In the genomic region with DNA sequence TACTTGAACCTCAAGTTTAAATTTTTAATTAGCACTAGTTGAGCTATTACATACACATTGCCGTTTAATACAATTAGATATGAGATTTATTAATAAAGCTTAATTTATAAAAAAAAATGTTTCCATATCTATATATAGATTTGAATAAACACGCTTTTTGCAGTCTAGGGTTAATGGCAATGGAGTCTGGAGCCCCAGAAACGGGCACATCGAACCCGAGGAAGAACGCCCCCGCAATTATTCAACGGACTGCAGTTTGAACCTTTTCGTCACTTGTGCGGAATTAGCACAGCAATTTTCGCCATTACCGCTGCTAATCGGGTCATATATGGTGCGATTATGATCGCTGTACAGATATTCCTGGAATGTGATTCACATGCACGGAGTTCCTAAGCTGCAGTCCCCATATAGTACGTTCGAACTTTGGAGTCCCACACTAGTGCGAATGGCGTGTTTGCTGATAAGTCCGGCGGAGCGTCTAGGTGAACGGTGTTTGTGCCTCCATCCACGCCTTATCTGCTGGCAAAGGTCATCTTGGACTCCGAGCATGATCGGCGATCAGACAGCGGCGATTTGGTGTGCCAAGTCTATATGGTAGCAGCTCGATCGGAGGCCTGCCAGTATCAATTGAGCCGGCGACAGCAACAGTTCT, we compare ENCODE assay signal across 5 fruit fly cellular contexts.
TF ChIP-seq lines count a peak whose summit lies in the region.

Gene Lsd-1 (plus strand): TSS at position 236 of the 652 bp plus-strand sequence.

- no peak for TF ChIP-seq CTCF in whole organism, embryonic (GFP tag; optimal IDR thresholded peaks at IDR 0.05; lab: Kevin White, UChicago)

TF ChIP-seq in whole organism, adult, 20 proteins besides CTCF, POLR2A, EP300 and RAD21:
- peak; percentile 69 for TF ChIP-seq cic (GFP tag; optimal IDR thresholded peaks at IDR 0.05; lab: Kevin White, UChicago)
- TF ChIP-seq Mnt (GFP tag; optimal IDR thresholded peaks at IDR 0.05; lab: Kevin White, UChicago) = peak; percentile 0
- TF ChIP-seq CG12768 (GFP tag; optimal IDR thresholded peaks at IDR 0.05; lab: Kevin White, UChicago) = peak; percentile 63
- TF ChIP-seq CG7101 (tag; optimal IDR thresholded peaks at IDR 0.05; lab: Kevin White, UChicago) = peak; percentile 15
- TF ChIP-seq tj (GFP tag; optimal IDR thresholded peaks at IDR 0.05; lab: Kevin White, UChicago) = peak; percentile 5
- no peak for TF ChIP-seq Hr96 (GFP tag; optimal IDR thresholded peaks at IDR 0.05; lab: Kevin White, UChicago)
- peak; percentile 47 for TF ChIP-seq CG14711 (tag; optimal IDR thresholded peaks at IDR 0.05; lab: Kevin White, UChicago)
- peak; percentile 31 for TF ChIP-seq CG33017 (tag; optimal IDR thresholded peaks at IDR 0.05; lab: Kevin White, UChicago)
- TF ChIP-seq CG7045 (GFP tag; optimal IDR thresholded peaks at IDR 0.05; lab: Kevin White, UChicago) = no peak
- TF ChIP-seq cnc (optimal IDR thresholded peaks at IDR 0.05; lab: Kevin White, UChicago) = no peak

TF ChIP-seq in whole organism, embryonic, 481 proteins besides CTCF, POLR2A, EP300 and RAD21 (continues in another document):
- TF ChIP-seq nom (GFP tag; optimal IDR thresholded peaks at IDR 0.05; lab: Kevin White, UChicago) (peak; percentile 84), lab (GFP tag; optimal IDR thresholded peaks at IDR 0.05; lab: Kevin White, UChicago) (no peak), trem (tag; optimal IDR thresholded peaks at IDR 0.05; lab: Kevin White, UChicago) (no peak), Chrac-16 (GFP tag; optimal IDR thresholded peaks at IDR 0.05; lab: Kevin White, UChicago) (no peak), CG10543 (GFP tag; optimal IDR thresholded peaks at IDR 0.05; lab: Kevin White, UChicago) (peak; percentile 79), exex (tag; optimal IDR thresholded peaks at IDR 0.05; lab: Kevin White, UChicago) (peak; percentile 3), CG7987 (GFP tag; optimal IDR thresholded peaks at IDR 0.05; lab: Kevin White, UChicago) (peak; percentile 50), sd (tag; optimal IDR thresholded peaks at IDR 0.05; lab: Kevin White, UChicago) (peak; percentile 43), Jarid2 (GFP tag; optimal IDR thresholded peaks at IDR 0.05; lab: Kevin White, UChicago) (no peak), sug (tag; optimal IDR thresholded peaks at IDR 0.05; lab: Kevin White, UChicago) (peak; percentile 61), cad (GFP tag; optimal IDR thresholded peaks at IDR 0.05; lab: Kevin White, UChicago) (no peak), CG9727 (GFP tag; optimal IDR thresholded peaks at IDR 0.05; lab: Kevin White, UChicago) (no peak), ttk (GFP tag; IDR thresholded peaks at IDR 0.05; lab: Robert Waterston, UW) (no peak), mirr (GFP tag; optimal IDR thresholded peaks at IDR 0.05; lab: Kevin White, UChicago) (peak; percentile 28), CG12659 (GFP tag; optimal IDR thresholded peaks at IDR 0.05; lab: Kevin White, UChicago) (no peak), CG34376 (GFP tag; optimal IDR thresholded peaks at IDR 0.05; lab: Kevin White, UChicago) (peak; percentile 83), Hr78 (GFP tag; optimal IDR thresholded peaks at IDR 0.05; lab: Kevin White, UChicago) (peak in 1 of 2 experiments; percentile 53), Drgx (GFP tag; IDR thresholded peaks at IDR 0.05; lab: Robert Waterston, UW) (peak; percentile 45; the same call in 1 of the 2 replicates)

TF ChIP-seq in whole organism, prepupa, 60 proteins besides CTCF, POLR2A, EP300 and RAD21 (continues in another document):
- TF ChIP-seq CG15336 (GFP tag; IDR thresholded peaks at IDR 0.05; lab: Robert Waterston, UW) (peak; percentile 80), Eip78C (GFP tag; lab: Kevin White, UChicago) (peak; percentile 87), esn (GFP tag; optimal IDR thresholded peaks at IDR 0.05; lab: Kevin White, UChicago) (peak; percentile 31), Blimp-1 (GFP tag; optimal IDR thresholded peaks at IDR 0.05; lab: Kevin White, UChicago) (no peak), CG6808 (GFP tag; optimal IDR thresholded peaks at IDR 0.05; lab: Kevin White, UChicago) (peak; percentile 76), CG34406 (GFP tag; optimal IDR thresholded peaks at IDR 0.05; lab: Kevin White, UChicago) (peak; percentile 33), Met (GFP tag; optimal IDR thresholded peaks at IDR 0.05; lab: Kevin White, UChicago) (peak; percentile 20), CG8319 (GFP tag; optimal IDR thresholded peaks at IDR 0.05; lab: Kevin White, UChicago) (no peak), Lpt (GFP tag; optimal IDR thresholded peaks at IDR 0.05; lab: Kevin White, UChicago) (no peak), CG32006 (GFP tag; optimal IDR thresholded peaks at IDR 0.05; lab: Kevin White, UChicago) (peak; percentile 54), salr (GFP tag; optimal IDR thresholded peaks at IDR 0.05; lab: Kevin White, UChicago) (no peak), CG6792 (GFP tag; optimal IDR thresholded peaks at IDR 0.05; lab: Kevin White, UChicago) (peak; percentile 32), cyc (GFP tag; optimal IDR thresholded peaks at IDR 0.05; lab: Kevin White, UChicago) (no peak), CG10631 (GFP tag; optimal IDR thresholded peaks at IDR 0.05; lab: Kevin White, UChicago) (peak; percentile 28), net (GFP tag; optimal IDR thresholded peaks at IDR 0.05; lab: Kevin White, UChicago) (peak; percentile 64), dsx (GFP tag; optimal IDR thresholded peaks at IDR 0.05; lab: Kevin White, UChicago; ENCODE audit: poor library complexity, severe bottlenecking) (peak; percentile 43), acj6 (GFP tag; optimal IDR thresholded peaks at IDR 0.05; lab: Kevin White, UChicago) (no peak), eg (GFP tag; IDR thresholded peaks at IDR 0.05; lab: Robert Waterston, UW) (peak; percentile 51; the same call in 2 of the 3 replicates), Sox14 (GFP tag; optimal IDR thresholded peaks at IDR 0.05; lab: Kevin White, UChicago) (peak; percentile 29)

TF ChIP-seq in whole organism, pupa, 21 proteins besides CTCF, POLR2A, EP300 and RAD21 (continues in another document):
- TF ChIP-seq EcR (GFP tag; optimal IDR thresholded peaks at IDR 0.05; lab: Kevin White, UChicago) = peak; percentile 80
- TF ChIP-seq Pif1B (GFP tag; optimal IDR thresholded peaks at IDR 0.05; lab: Kevin White, UChicago) = peak; percentile 5
- TF ChIP-seq CG12605 (GFP tag; IDR thresholded peaks at IDR 0.05; lab: Robert Waterston, UW) = no peak; the same call in 1 of the 2 replicates
- TF ChIP-seq Pif1A (GFP tag; optimal IDR thresholded peaks at IDR 0.05; lab: Kevin White, UChicago) = peak; percentile 20
- TF ChIP-seq fd96Ca (GFP tag; IDR thresholded peaks at IDR 0.05; lab: Robert Waterston, UW) = no peak
- TF ChIP-seq CG15710 (tag; optimal IDR thresholded peaks at IDR 0.05; lab: Kevin White, UChicago) = peak; percentile 62
- TF ChIP-seq CG13204 (GFP tag; optimal IDR thresholded peaks at IDR 0.05; lab: Kevin White, UChicago) = peak; percentile 28
- TF ChIP-seq CG14655 (GFP tag; optimal IDR thresholded peaks at IDR 0.05; lab: Kevin White, UChicago) = no peak
- TF ChIP-seq D1 (tag; optimal IDR thresholded peaks at IDR 0.05; lab: Kevin White, UChicago) = no peak
- TF ChIP-seq CG9948 (tag; optimal IDR thresholded peaks at IDR 0.05; lab: Kevin White, UChicago) = peak; percentile 33
- no peak for TF ChIP-seq rn (GFP tag; IDR thresholded peaks at IDR 0.05; lab: Robert Waterston, UW)
- TF ChIP-seq CG4496 (GFP tag; IDR thresholded peaks at IDR 0.05; lab: Robert Waterston, UW) = peak; percentile 36; the same call in 1 of the 3 replicates
- peak; percentile 21 for TF ChIP-seq Snoo (tag; optimal IDR thresholded peaks at IDR 0.05; lab: Kevin White, UChicago)
- peak; percentile 75 for TF ChIP-seq CG8159 (tag; optimal IDR thresholded peaks at IDR 0.05; lab: Kevin White, UChicago)
- peak; percentile 50 for TF ChIP-seq CG32121 (GFP tag; IDR thresholded peaks at IDR 0.05; lab: Robert Waterston, UW)
- peak; percentile 22; the same call in 1 of the 2 replicates for TF ChIP-seq Ets98B (GFP tag; IDR thresholded peaks at IDR 0.05; lab: Robert Waterston, UW)
- no peak for TF ChIP-seq CG10348 (GFP tag; IDR thresholded peaks at IDR 0.05; lab: Robert Waterston, UW)
- peak; percentile 47 for TF ChIP-seq CG17806 (tag; optimal IDR thresholded peaks at IDR 0.05; lab: Kevin White, UChicago)
- peak; percentile 71 for TF ChIP-seq gl (tag; optimal IDR thresholded peaks at IDR 0.05; lab: Kevin White, UChicago)
- peak; percentile 41 for TF ChIP-seq CG8301 (tag; optimal IDR thresholded peaks at IDR 0.05; lab: Kevin White, UChicago)

TF ChIP-seq in whole organism, wandering third instar larva, 38 proteins besides CTCF, POLR2A, EP300 and RAD21:
- peak; percentile 62 for TF ChIP-seq HLH106 (tag; optimal IDR thresholded peaks at IDR 0.05; lab: Kevin White, UChicago)
- TF ChIP-seq Vsx2 (GFP tag; optimal IDR thresholded peaks at IDR 0.05; lab: Kevin White, UChicago; ENCODE audit: partially characterized antibody) = no peak
- TF ChIP-seq brk (GFP tag; optimal IDR thresholded peaks at IDR 0.05; lab: Kevin White, UChicago) = no peak
- TF ChIP-seq h (GFP tag; optimal IDR thresholded peaks at IDR 0.05; lab: Kevin White, UChicago) = peak; percentile 31
- peak; percentile 76 for TF ChIP-seq Sp1 (GFP tag; optimal IDR thresholded peaks at IDR 0.05; lab: Kevin White, UChicago)
- peak; percentile 23 for TF ChIP-seq Rel (GFP tag; optimal IDR thresholded peaks at IDR 0.05; lab: Kevin White, UChicago)
- TF ChIP-seq Rel (tag; optimal IDR thresholded peaks at IDR 0.05; lab: Kevin White, UChicago) = peak; percentile 85
- no peak for TF ChIP-seq Mio (GFP tag; optimal IDR thresholded peaks at IDR 0.05; lab: Kevin White, UChicago)
- no peak for TF ChIP-seq N (GFP tag; optimal IDR thresholded peaks at IDR 0.05; lab: Kevin White, UChicago)
- peak in 1 of 2 experiments; percentile 11 for TF ChIP-seq foxo (GFP tag; optimal IDR thresholded peaks at IDR 0.05; lab: Kevin White, UChicago)
- peak; percentile 30 for TF ChIP-seq Hnf4 (GFP tag; optimal IDR thresholded peaks at IDR 0.05; lab: Kevin White, UChicago)
- peak; percentile 37 for TF ChIP-seq rgr (GFP tag; optimal IDR thresholded peaks at IDR 0.05; lab: Kevin White, UChicago)
- no peak for TF ChIP-seq CrebA (GFP tag; optimal IDR thresholded peaks at IDR 0.05; lab: Kevin White, UChicago; ENCODE audit: borderline replicate concordance)
